Fruit fly (Drosophila melanogaster): ENCODE data around the gene CG14722.

The CG14722 gene

dm6 chr3R:11741730-11742203 is at the start of gene CG14722, which contains the start of gene Blm (continued):
- TF ChIP-seq CG31388 (GFP tag; optimal IDR thresholded peaks at IDR 0.05): no peak
- no peak for TF ChIP-seq gcm2 (GFP tag; optimal IDR thresholded peaks at IDR 0.05)
- TF ChIP-seq Gsc (GFP tag; IDR thresholded peaks at IDR 0.05): no peak
- TF ChIP-seq CG34376 (GFP tag; optimal IDR thresholded peaks at IDR 0.05): peak; percentile 8
- no peak for TF ChIP-seq CG15073 (GFP tag; optimal IDR thresholded peaks at IDR 0.05)
- no peak for TF ChIP-seq Jarid2 (GFP tag; optimal IDR thresholded peaks at IDR 0.05)
- no peak for TF ChIP-seq CG16779 (GFP tag; IDR thresholded peaks at IDR 0.05)
- no peak for TF ChIP-seq bsh (GFP tag; optimal IDR thresholded peaks at IDR 0.05)
- no peak for TF ChIP-seq Kr (GFP tag; optimal IDR thresholded peaks at IDR 0.05)
- no peak for TF ChIP-seq prd (optimal IDR thresholded peaks at IDR 0.05)
- no peak for TF ChIP-seq prd (GFP tag; IDR thresholded peaks at IDR 0.05)
- TF ChIP-seq sug (tag; optimal IDR thresholded peaks at IDR 0.05): no peak
- TF ChIP-seq CG12391 (tag; optimal IDR thresholded peaks at IDR 0.05): no peak
- TF ChIP-seq CG4617 (GFP tag; optimal IDR thresholded peaks at IDR 0.05; ENCODE audit: borderline replicate concordance): peak; percentile 56
- TF ChIP-seq CG3995 (GFP tag; optimal IDR thresholded peaks at IDR 0.05): peak; percentile 42
- no peak for TF ChIP-seq nau (GFP tag; optimal IDR thresholded peaks at IDR 0.05)
- TF ChIP-seq so (GFP tag; IDR thresholded peaks at IDR 0.05): no peak
- TF ChIP-seq Scr (GFP tag; IDR thresholded peaks at IDR 0.05; ENCODE audit: partially characterized antibody): no peak; the same call in 1 of the 2 replicates
- TF ChIP-seq Hr78 (GFP tag; optimal IDR thresholded peaks at IDR 0.05): no peak
- TF ChIP-seq ato (GFP tag; IDR thresholded peaks at IDR 0.05; ENCODE audit: partially characterized antibody): 0 out of 2 replicates have a peak, but pooled peaks have one; percentile 11
- no peak for TF ChIP-seq CG18619 (GFP tag; optimal IDR thresholded peaks at IDR 0.05)
- no peak for TF ChIP-seq bigmax (GFP tag; optimal IDR thresholded peaks at IDR 0.05)
- no peak for TF ChIP-seq Spps (tag; optimal IDR thresholded peaks at IDR 0.05)
- TF ChIP-seq CG10959 (GFP tag; IDR thresholded peaks at IDR 0.05): no peak
- TF ChIP-seq CG1529 (GFP tag; optimal IDR thresholded peaks at IDR 0.05): no peak
- no peak for TF ChIP-seq mld (GFP tag; IDR thresholded peaks at IDR 0.05; ENCODE audit: partially characterized antibody)
- TF ChIP-seq CG11456 (GFP tag; IDR thresholded peaks at IDR 0.05): no peak
- TF ChIP-seq CG7556 (GFP tag; optimal IDR thresholded peaks at IDR 0.05): no peak
- no peak for TF ChIP-seq CG11723 (GFP tag; optimal IDR thresholded peaks at IDR 0.05)
- TF ChIP-seq sim (GFP tag; IDR thresholded peaks at IDR 0.05): no peak
- TF ChIP-seq CG4424 (GFP tag; optimal IDR thresholded peaks at IDR 0.05): no peak
- no peak for TF ChIP-seq CG10654 (GFP tag; optimal IDR thresholded peaks at IDR 0.05)
- TF ChIP-seq Nf-YC (tag; optimal IDR thresholded peaks at IDR 0.05): no peak
- no peak for TF ChIP-seq PHDP (tag; optimal IDR thresholded peaks at IDR 0.05)
- TF ChIP-seq D (optimal IDR thresholded peaks at IDR 0.05): no peak
- no peak for TF ChIP-seq D (GFP tag; optimal IDR thresholded peaks at IDR 0.05)
- no peak for TF ChIP-seq CG9215 (GFP tag; IDR thresholded peaks at IDR 0.05)
- TF ChIP-seq CG12769 (tag; optimal IDR thresholded peaks at IDR 0.05): no peak
- TF ChIP-seq da (GFP tag; optimal IDR thresholded peaks at IDR 0.05): no peak
- TF ChIP-seq CG11560 (tag; IDR thresholded peaks at IDR 0.05): no peak
- no peak for TF ChIP-seq onecut (GFP tag; IDR thresholded peaks at IDR 0.05)
- TF ChIP-seq CG12071 (GFP tag; optimal IDR thresholded peaks at IDR 0.05): no peak
- TF ChIP-seq CG8290 (GFP tag; optimal IDR thresholded peaks at IDR 0.05): no peak
- no peak for TF ChIP-seq CG8290 (tag; optimal IDR thresholded peaks at IDR 0.05)
- no peak for TF ChIP-seq NC2β (GFP tag; optimal IDR thresholded peaks at IDR 0.05)
- TF ChIP-seq CG2678 (tag; optimal IDR thresholded peaks at IDR 0.05): no peak
- no peak for TF ChIP-seq CG3065 (GFP tag; optimal IDR thresholded peaks at IDR 0.05)
- no peak for TF ChIP-seq Lhr (GFP tag; optimal IDR thresholded peaks at IDR 0.05)
- no peak for TF ChIP-seq fru (optimal IDR thresholded peaks at IDR 0.05)
- TF ChIP-seq wor (GFP tag; IDR thresholded peaks at IDR 0.05): no peak
- TF ChIP-seq CG7745 (tag; optimal IDR thresholded peaks at IDR 0.05): no peak
- peak; percentile 45 for TF ChIP-seq CG30020 (tag; optimal IDR thresholded peaks at IDR 0.05)
